Worm (Caenorhabditis elegans) whole organism, L4 larva: ENCODE data around the gene srh-85.
"Not testable (repeated sequence)": the region's sequence is repeated elsewhere in the genome, so short reads cannot be mapped to it uniquely, and the experiment has no call there.

Source experiments
- F26F4.8 ChIP-seq: fragments of 200-800 bp; sonication (Bioruptor generic); conservative IDR thresholded peaks from 2 replicates; pipeline ENCODE4 v1.3.6; 2022; ENCODE audit warnings: missing genetic modification characterization, missing compliant biosample characterization
- F37D6.2 ChIP-seq: sonication (generic microtip); optimal IDR thresholded peaks from 2 replicates; lab custom pipeline; 2016; ENCODE audit warnings: mild to moderate bottlenecking, missing genetic modification characterization, missing compliant biosample characterization
- R02D3.7 ChIP-seq: fragments of 150-350 bp; sonication (generic microtip); optimal IDR thresholded peaks from 3 replicates; lab custom pipeline; 2014; ENCODE audit warnings: missing biosample characterization, missing genetic modification characterization
- Y105C5A.15 ChIP-seq: fragments of 200-800 bp; sonication (Bioruptor generic); IDR thresholded peaks from 2 replicates; pipeline ENCODE4 v1.3.6; 2022; ENCODE audit warnings: missing genetic modification characterization, missing compliant biosample characterization
- Y75B8A.6 ChIP-seq: fragments of 200-800 bp; sonication (Bioruptor generic); IDR thresholded peaks from 2 replicates; pipeline ENCODE4 v1.3.6; 2022; ENCODE audit warnings: missing genetic modification reagents, missing genetic modification characterization, missing compliant biosample characterization
- aha-1 ChIP-seq: fragments of 150-350 bp; peaks from one replicate; lab custom pipeline; 2014; ENCODE audit warnings: missing biosample characterization, missing genetic modification characterization
- ama-1 ChIP-seq: fragments of 150-350 bp; optimal IDR thresholded peaks from 2 replicates; lab custom pipeline; 2014; ENCODE audit warnings: inconsistent platforms, mixed read lengths
- arid-1 ChIP-seq: fragments of 200-800 bp; sonication (Bioruptor generic); conservative IDR thresholded peaks from 2 replicates; pipeline ENCODE4 v1.3.6; 2022; ENCODE audit warnings: missing genetic modification reagents, missing genetic modification characterization, missing compliant biosample characterization
- attf-4 ChIP-seq: sonication (generic microtip); optimal IDR thresholded peaks from 3 replicates; lab custom pipeline; 2017; ENCODE audit warnings: missing biosample characterization, missing genetic modification characterization
- ceh-28 ChIP-seq: fragments of 150-350 bp; optimal IDR thresholded peaks from 2 replicates; lab custom pipeline; 2014; ENCODE audit warnings: missing biosample characterization, missing genetic modification reagents, missing genetic modification characterization
- ceh-44 ChIP-seq: fragments of 200-800 bp; sonication (Bioruptor generic); IDR thresholded peaks from 2 replicates; pipeline ENCODE4 v1.3.6; 2022; ENCODE audit warnings: missing genetic modification reagents, missing genetic modification characterization, missing compliant biosample characterization
- ceh-62 ChIP-seq: sonication (generic microtip); optimal IDR thresholded peaks from 2 replicates; lab custom pipeline; 2017; ENCODE audit warnings: missing biosample characterization, missing genetic modification characterization
- daf-12 ChIP-seq: fragments of 150-350 bp; optimal IDR thresholded peaks from 2 replicates; lab custom pipeline; 2014; ENCODE audit warnings: missing biosample characterization, missing genetic modification reagents, missing genetic modification characterization
- daf-8 ChIP-seq: fragments of 200-800 bp; sonication (Bioruptor generic); IDR thresholded peaks from 2 replicates; pipeline ENCODE4 v1.3.6; 2022; ENCODE audit warnings: missing genetic modification characterization, missing compliant biosample characterization
- dmd-6 ChIP-seq: fragments of 200-800 bp; sonication (Bioruptor generic); IDR thresholded peaks from 2 replicates; pipeline ENCODE4 v1.3.6; 2022; ENCODE audit warnings: missing genetic modification reagents, missing genetic modification characterization, missing compliant biosample characterization
- dmd-8 ChIP-seq: fragments of 200-800 bp; sonication (Bioruptor generic); IDR thresholded peaks from 2 replicates; pipeline ENCODE4 v1.3.6; 2022; ENCODE audit warnings: missing genetic modification characterization, missing compliant biosample characterization
- dmd-9 ChIP-seq: fragments of 200-800 bp; sonication (Bioruptor generic); IDR thresholded peaks from 2 replicates; pipeline ENCODE4 v1.3.6; 2022; ENCODE audit warnings: missing genetic modification reagents, missing genetic modification characterization, missing compliant biosample characterization
- duxl-1 ChIP-seq: sonication (generic microtip); optimal IDR thresholded peaks from 2 replicates; lab custom pipeline; 2016; ENCODE audit warnings: mild to moderate bottlenecking, missing genetic modification characterization, moderate library complexity, missing compliant biosample characterization; ENCODE audit not compliant: poor library complexity
- fkh-10 ChIP-seq: fragments of 150-350 bp; optimal IDR thresholded peaks from 2 replicates; lab custom pipeline; 2014; ENCODE audit warnings: missing biosample characterization, missing genetic modification reagents, missing genetic modification characterization
- fos-1 ChIP-seq: fragments of 150-350 bp; optimal IDR thresholded peaks from 2 replicates; lab custom pipeline; 2014; ENCODE audit warnings: missing biosample characterization, missing genetic modification characterization
- hlh-30 ChIP-seq: sonication (generic microtip); optimal IDR thresholded peaks from 2 replicates; lab custom pipeline; 2017; ENCODE audit warnings: antibody characterized with exemption, mild to moderate bottlenecking, missing genetic modification characterization, missing compliant biosample characterization; ENCODE audit not compliant: insufficient read depth
- lin-15B ChIP-seq: fragments of 150-350 bp; sonication (generic microtip); optimal IDR thresholded peaks from 3 replicates; lab custom pipeline; 2014; ENCODE audit warnings: missing biosample characterization, missing genetic modification characterization
- lin-38 ChIP-seq: fragments of 200-800 bp; sonication (Bioruptor generic); IDR thresholded peaks from 2 replicates; pipeline ENCODE4 v1.3.6; 2022; ENCODE audit warnings: missing genetic modification reagents, missing genetic modification characterization, missing compliant biosample characterization
- lin-39 ChIP-seq: fragments of 150-350 bp; optimal IDR thresholded peaks from 2 replicates; lab custom pipeline; 2014; ENCODE audit warnings: missing biosample characterization, missing genetic modification reagents, missing genetic modification characterization
- lir-3 ChIP-seq: sonication (generic microtip); optimal IDR thresholded peaks from 2 replicates; lab custom pipeline; 2016; ENCODE audit warnings: mild to moderate bottlenecking, missing genetic modification characterization, missing compliant biosample characterization
- madf-5 ChIP-seq, 2 experiments: fragments of 200-800 bp; sonication (Bioruptor generic); IDR thresholded peaks; 2 replicates each; pipeline ENCODE4 v1.3.6; 2022; ENCODE audit warnings: missing compliant biosample characterization in 2 of 2, missing genetic modification characterization in 2 of 2
- mdt-29 ChIP-seq: fragments of 200-800 bp; sonication (Bioruptor generic); IDR thresholded peaks from 2 replicates; pipeline ENCODE4 v1.3.6; 2022; ENCODE audit warnings: missing genetic modification reagents, missing genetic modification characterization, missing compliant biosample characterization
- mxl-2 ChIP-seq: fragments of 200-800 bp; sonication (Bioruptor generic); conservative IDR thresholded peaks from 2 replicates; pipeline ENCODE4 v1.3.6; 2022; ENCODE audit warnings: missing genetic modification reagents, missing genetic modification characterization, missing compliant biosample characterization
- nhr-25 ChIP-seq: sonication (generic microtip); optimal IDR thresholded peaks from 2 replicates; lab custom pipeline; 2017; ENCODE audit warnings: missing genetic modification characterization, mild to moderate bottlenecking, missing compliant biosample characterization, antibody characterized with exemption, moderate library complexity, borderline replicate concordance; ENCODE audit not compliant: insufficient read depth
- nhr-6 ChIP-seq: fragments of 150-350 bp; optimal IDR thresholded peaks from 2 replicates; lab custom pipeline; 2014; ENCODE audit warnings: missing biosample characterization, missing genetic modification characterization
- nhr-76 ChIP-seq: fragments of 150-350 bp; optimal IDR thresholded peaks from 2 replicates; lab custom pipeline; 2014; ENCODE audit warnings: missing biosample characterization, missing genetic modification characterization
- nhr-77 ChIP-seq: fragments of 150-350 bp; optimal IDR thresholded peaks from 2 replicates; lab custom pipeline; 2014; ENCODE audit warnings: missing biosample characterization, missing genetic modification characterization
- pqm-1 ChIP-seq: sonication (generic microtip); optimal IDR thresholded peaks from 2 replicates; lab custom pipeline; 2017; ENCODE audit warnings: missing biosample characterization, missing genetic modification characterization
- saeg-2 ChIP-seq: fragments of 200-800 bp; sonication (Bioruptor generic); IDR thresholded peaks from 2 replicates; pipeline ENCODE4 v1.3.6; 2022; ENCODE audit warnings: missing genetic modification reagents, missing genetic modification characterization, missing compliant biosample characterization
- sdz-12 ChIP-seq: fragments of 200-800 bp; sonication (Bioruptor generic); optimal IDR thresholded peaks from 2 replicates; lab custom pipeline; 2018; ENCODE audit warnings: mild to moderate bottlenecking, missing genetic modification characterization, missing compliant biosample characterization
- snpc-4 ChIP-seq: fragments of 150-350 bp; optimal IDR thresholded peaks from 2 replicates; lab custom pipeline; 2014; ENCODE audit warnings: missing biosample characterization, missing genetic modification characterization
- tra-1 ChIP-seq: fragments of 200-800 bp; sonication (Bioruptor generic); IDR thresholded peaks from 2 replicates; pipeline ENCODE4 v1.3.6; 2022; ENCODE audit warnings: missing genetic modification reagents, missing genetic modification characterization, missing compliant biosample characterization
- unc-130 ChIP-seq: sonication (generic microtip); optimal IDR thresholded peaks from 2 replicates; lab custom pipeline; 2016; ENCODE audit warnings: missing genetic modification reagents, missing genetic modification characterization, missing compliant biosample characterization
- unc-39 ChIP-seq: sonication (generic microtip); optimal IDR thresholded peaks from 2 replicates; lab custom pipeline; 2017; ENCODE audit warnings: missing biosample characterization, missing genetic modification characterization
- zfp-3 ChIP-seq: fragments of 200-800 bp; sonication (Bioruptor generic); conservative IDR thresholded peaks from 2 replicates; pipeline ENCODE4 v1.3.6; 2022; ENCODE audit warnings: missing genetic modification reagents, missing genetic modification characterization, missing compliant biosample characterization
- ztf-11 ChIP-seq: fragments of 150-350 bp; optimal IDR thresholded peaks from 2 replicates; lab custom pipeline; 2014; ENCODE audit warnings: missing biosample characterization, missing genetic modification characterization

The srh-85 gene

DNA sequence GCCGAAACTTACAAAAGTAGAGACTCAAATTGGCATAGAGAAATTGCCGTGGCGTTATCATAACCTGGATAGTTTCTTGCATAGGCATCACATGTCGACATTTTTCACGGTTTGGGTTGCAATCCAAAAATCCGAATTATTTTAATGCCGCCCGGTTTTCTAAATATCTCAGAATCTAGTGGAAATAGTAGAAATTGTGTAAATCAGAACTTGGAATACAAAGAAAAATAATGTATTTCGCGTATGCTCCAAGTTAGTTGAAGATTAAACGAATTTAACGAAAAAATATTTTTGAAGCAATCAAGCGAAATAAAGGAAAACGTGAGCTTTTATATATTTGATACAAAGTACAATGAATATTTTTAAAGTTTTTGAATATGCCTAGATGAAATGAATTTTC is 26.4 kb downstream of the srh-85 start, which contains the start of gene srw-144:
Gene srw-144, minus strand, starts transcription at position 101 of the 400 bp plus-strand sequence.
- TF ChIP-seq ceh-28 (tag; lab: Kevin White, UChicago) = no peak
- TF ChIP-seq sdz-12 (GFP tag; lab: Kevin White, UChicago) = no peak
- no peak for TF ChIP-seq nhr-25 (tag; lab: Kevin White, UChicago)
- no peak for TF ChIP-seq madf-5 (GFP tag; IDR thresholded peaks at IDR 0.05; lab: Robert Waterston, UW)
- no peak for TF ChIP-seq F26F4.8
- TF ChIP-seq mdt-29 (GFP tag; lab: Robert Waterston, UW) = no peak
- TF ChIP-seq snpc-4 (tag; lab: Kevin White, UChicago) = no peak
- no peak for TF ChIP-seq dmd-8 (GFP tag; lab: Robert Waterston, UW)

DNA sequence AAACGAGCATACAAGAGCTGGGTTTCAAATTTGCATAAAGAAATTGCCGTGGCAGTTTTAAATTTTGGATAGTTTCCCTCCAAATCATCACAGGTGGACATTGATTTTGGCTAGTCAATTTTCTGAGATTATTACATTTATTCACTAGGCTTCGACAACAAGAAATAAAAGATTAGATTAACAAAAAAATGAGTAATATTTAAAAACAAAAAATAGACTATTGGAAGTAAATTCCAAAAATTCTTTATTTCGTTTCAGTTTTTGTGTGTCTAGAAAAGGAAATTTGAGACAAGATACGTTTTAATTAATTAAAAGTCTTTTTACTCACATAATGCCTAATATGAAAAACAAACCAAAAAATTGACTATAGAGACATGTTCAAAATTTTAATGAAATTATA is 29.1 kb downstream of the srh-85 start, which contains the start of gene srw-142:
Gene srw-142, minus strand, starts transcription at position 101 of the 400 bp plus-strand sequence.
- no peak for TF ChIP-seq ztf-11
- TF ChIP-seq lin-39 = no peak
- TF ChIP-seq ceh-44 (GFP tag; lab: Robert Waterston, UW) = no peak
- TF ChIP-seq nhr-77 (tag; lab: Kevin White, UChicago) = no peak
- TF ChIP-seq unc-130 (GFP tag; lab: Kevin White, UChicago) = no peak
- no peak for TF ChIP-seq fos-1 (tag; lab: Kevin White, UChicago)
- TF ChIP-seq snpc-4 (tag; lab: Kevin White, UChicago) = no peak
- no peak for TF ChIP-seq ama-1 (lab: Kevin White, UChicago)
- TF ChIP-seq duxl-1 (tag; lab: Kevin White, UChicago) = no peak
- TF ChIP-seq fkh-10 (GFP tag; lab: Kevin White, UChicago) = no peak
- no peak for TF ChIP-seq Y75B8A.6 (GFP tag; lab: Robert Waterston, UW)
- TF ChIP-seq F26F4.8 = no peak
- no peak for TF ChIP-seq lin-15B
- no peak for TF ChIP-seq R02D3.7 (tag; lab: Kevin White, UChicago)
- TF ChIP-seq lir-3 (tag; lab: Kevin White, UChicago) = no peak
- TF ChIP-seq nhr-6 (tag; lab: Kevin White, UChicago) = no peak
- TF ChIP-seq zfp-3 (GFP tag; lab: Robert Waterston, UW) = no peak

DNA sequence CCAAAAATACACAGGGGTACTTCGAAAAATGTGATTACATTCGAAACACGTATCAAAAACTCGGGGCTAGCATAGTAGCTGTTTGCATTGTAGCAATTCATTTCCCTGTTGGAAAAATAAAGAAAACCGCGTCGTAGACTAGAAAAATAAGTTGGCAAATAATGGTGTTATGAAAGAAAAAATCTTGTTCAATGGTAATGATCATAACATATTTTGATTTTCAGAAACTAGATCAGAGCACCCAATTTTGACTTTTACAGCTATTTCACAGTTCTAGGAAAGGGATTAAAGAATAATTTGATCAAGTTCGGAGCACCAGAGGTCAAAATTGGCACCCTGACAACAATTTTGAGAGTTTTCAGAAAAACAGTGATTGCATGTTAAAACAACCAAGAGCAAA is 32.0 kb downstream of the srh-85 start, which contains the start of gene srh-248:
Gene srh-248, minus strand, starts transcription at position 101 of the 400 bp plus-strand sequence.
- not testable (repeated sequence) for TF ChIP-seq F37D6.2 (tag; lab: Kevin White, UChicago); dmd-6 (GFP tag; lab: Robert Waterston, UW); ceh-62 (tag; lab: Kevin White, UChicago)
- TF ChIP-seq, all 104 proteins: peak for 0; not testable (repeated sequence) for 104

DNA sequence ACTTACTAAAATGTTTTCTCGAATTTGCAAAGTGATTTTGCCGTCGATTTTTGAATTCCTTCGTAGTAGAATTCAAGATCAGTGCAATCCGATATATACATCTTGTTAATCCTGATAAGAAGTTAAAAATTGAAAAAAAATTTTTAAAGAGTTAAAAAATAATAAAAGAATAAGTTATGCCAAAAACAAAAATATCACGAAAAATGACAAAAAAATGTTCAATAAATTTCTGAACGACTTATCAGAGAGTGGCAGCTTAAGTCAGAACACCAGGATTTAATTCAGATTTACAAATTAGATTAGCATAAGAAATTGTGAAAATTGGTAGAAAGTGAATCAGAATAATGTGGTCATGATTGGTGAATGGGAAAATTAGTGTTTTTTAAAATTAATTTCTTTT is 35.2 kb downstream of the srh-85 start, which contains the start of gene srw-122:
Gene srw-122, minus strand, starts transcription at position 101 of the 400 bp plus-strand sequence.
- not testable (repeated sequence) for TF ChIP-seq madf-5 (GFP tag; IDR thresholded peaks at IDR 0.05; lab: Robert Waterston, UW); mxl-2; snpc-4 (tag; lab: Kevin White, UChicago)

DNA sequence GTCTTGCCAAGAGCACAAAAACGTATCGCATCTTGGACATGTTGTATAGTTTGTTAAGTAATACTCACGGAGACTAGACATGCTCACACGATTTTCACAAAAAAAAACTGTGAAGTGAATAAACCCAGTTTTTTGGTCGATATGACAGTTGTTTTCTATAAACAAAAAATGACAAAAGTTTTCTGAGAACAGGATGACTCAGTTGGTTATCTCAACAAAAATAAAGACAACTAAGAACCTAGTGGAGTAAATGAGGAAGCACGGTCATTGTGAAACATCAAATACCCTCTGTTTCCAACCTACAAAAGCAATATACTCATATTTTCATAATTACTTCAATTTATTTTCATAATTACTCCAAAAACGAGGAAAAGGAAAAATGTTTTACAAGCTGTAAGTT is 41.7 kb downstream of the srh-85 start, which contains the start of gene srh-87:
Gene srh-87, minus strand, starts transcription at position 101 of the 400 bp plus-strand sequence.
- no peak for TF ChIP-seq aha-1 (tag; lab: Kevin White, UChicago)
- TF ChIP-seq daf-12 = no peak
- TF ChIP-seq dmd-9 (GFP tag; lab: Robert Waterston, UW) = no peak
- TF ChIP-seq nhr-76 (tag; lab: Kevin White, UChicago) = no peak
- no peak for TF ChIP-seq arid-1 (GFP tag; lab: Robert Waterston, UW)
- TF ChIP-seq lin-38 (GFP tag; lab: Robert Waterston, UW) = no peak
- TF ChIP-seq F26F4.8 = no peak
- TF ChIP-seq unc-130 (GFP tag; lab: Kevin White, UChicago) = no peak
- TF ChIP-seq dmd-6 (GFP tag; lab: Robert Waterston, UW) = no peak
- no peak for TF ChIP-seq unc-39 (tag; lab: Kevin White, UChicago)
- TF ChIP-seq F37D6.2 (tag; lab: Kevin White, UChicago) = no peak
- TF ChIP-seq snpc-4 (tag; lab: Kevin White, UChicago) = no peak
- TF ChIP-seq tra-1 (GFP tag; lab: Robert Waterston, UW) = no peak
- TF ChIP-seq hlh-30 (tag; lab: Kevin White, UChicago) = no peak
- TF ChIP-seq madf-5 (GFP tag; IDR thresholded peaks at IDR 0.05; lab: Robert Waterston, UW) = no peak
- TF ChIP-seq Y105C5A.15 (GFP tag; lab: Robert Waterston, UW) = no peak
- no peak for TF ChIP-seq pqm-1 (tag; lab: Kevin White, UChicago)
- TF ChIP-seq daf-8 (GFP tag; lab: Robert Waterston, UW) = no peak
- TF ChIP-seq attf-4 (tag; lab: Kevin White, UChicago) = no peak
- TF ChIP-seq saeg-2 (GFP tag; lab: Robert Waterston, UW) = no peak
